Worm (Caenorhabditis elegans) whole organism, L2 larva: Measurements from ENCODE around the gene K08B5.1.

Experiments used
- F13H6.1 ChIP-seq: sonication (generic microtip); optimal IDR thresholded peaks from 2 replicates; lab custom pipeline; 2016; ENCODE audit warnings: missing genetic modification characterization, missing compliant biosample characterization
- ceh-16 ChIP-seq: fragments of 150-350 bp; optimal IDR thresholded peaks from 2 replicates; lab custom pipeline; 2014; ENCODE audit warnings: missing biosample characterization, missing genetic modification characterization
- ceh-82 ChIP-seq: fragments of 150-350 bp; optimal IDR thresholded peaks from 2 replicates; lab custom pipeline; 2014; ENCODE audit warnings: missing biosample characterization, missing genetic modification characterization
- elt-1 ChIP-seq: fragments of 150-350 bp; optimal IDR thresholded peaks from 2 replicates; lab custom pipeline; 2014; ENCODE audit warnings: missing biosample characterization, missing genetic modification characterization
- lin-39 ChIP-seq: fragments of 150-350 bp; optimal IDR thresholded peaks from 2 replicates; lab custom pipeline; 2014; ENCODE audit warnings: missing biosample characterization, missing genetic modification reagents, missing genetic modification characterization
- mdl-1 ChIP-seq, 2 experiments: fragments of 150-350 bp in 1 of 2; sonication (generic microtip) in 1 of 2; optimal IDR thresholded peaks; 2 replicates each; lab custom pipeline; 2017; ENCODE audit warnings: missing biosample characterization in 2 of 2, missing genetic modification characterization in 2 of 2
- nhr-12 ChIP-seq: fragments of 150-350 bp; optimal IDR thresholded peaks from 2 replicates; lab custom pipeline; 2014; ENCODE audit warnings: missing biosample characterization, missing genetic modification characterization
- skn-1 ChIP-seq: sonication (generic microtip); optimal IDR thresholded peaks from 2 replicates; lab custom pipeline; 2017; ENCODE audit warnings: missing biosample characterization, missing genetic modification characterization
- zag-1 ChIP-seq: fragments of 150-350 bp; optimal IDR thresholded peaks from 2 replicates; lab custom pipeline; 2014; ENCODE audit warnings: missing biosample characterization, missing genetic modification characterization
- ztf-11 ChIP-seq: sonication (generic microtip); optimal IDR thresholded peaks from 2 replicates; lab custom pipeline; 2017; ENCODE audit warnings: missing biosample characterization, missing genetic modification characterization
- ztf-4 ChIP-seq: fragments of 150-350 bp; optimal IDR thresholded peaks from 2 replicates; lab custom pipeline; 2014; ENCODE audit warnings: missing biosample characterization, missing genetic modification characterization

DNA sequence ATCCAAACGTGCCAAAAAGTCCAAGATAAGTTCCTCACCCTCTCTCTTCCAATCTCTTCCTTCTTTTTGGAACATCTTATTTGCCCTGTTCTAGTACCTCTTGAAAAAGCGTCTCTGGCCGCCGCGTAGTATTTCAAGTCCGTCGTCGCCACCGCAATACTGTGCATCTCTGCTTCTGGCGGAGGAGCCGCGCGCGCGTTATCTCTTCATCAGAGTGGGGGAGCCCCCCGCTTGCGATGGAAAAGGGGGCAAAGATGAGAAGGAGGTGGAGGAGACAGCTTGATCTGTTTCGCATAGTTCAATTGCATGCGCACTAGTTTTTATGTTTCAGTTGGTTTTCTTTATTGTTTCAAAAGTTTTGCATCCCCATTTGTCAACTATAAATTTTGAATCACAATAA is 30.4 kb upstream of the K08B5.1 start:
- TF ChIP-seq elt-1 (tag; lab: Kevin White, UChicago) (no peak), lin-39 (no peak), ztf-4 (tag; lab: Kevin White, UChicago) (no peak), zag-1 (no peak), F13H6.1 (tag; lab: Kevin White, UChicago) (no peak), ztf-11 (tag; lab: Kevin White, UChicago) (no peak), mdl-1 (tag; optimal IDR thresholded peaks at IDR 0.05; lab: Kevin White, UChicago) (no peak), skn-1 (no peak), nhr-12 (tag; lab: Kevin White, UChicago) (no peak), ceh-16 (no peak), ceh-82 (tag; lab: Kevin White, UChicago) (no peak)
